Fruit fly (Drosophila melanogaster) whole organism, embryonic: Measurements from ENCODE around the gene Peritrophin-15a.

Experiments
- Awh ChIP-seq: fragments of 200-800 bp; sonication (Bioruptor generic); IDR thresholded peaks from 2 replicates; pipeline ENCODE4, ENCODE4 v1.3.6; 2022; ENCODE audit warnings: missing biosample characterization, missing genetic modification characterization
- B-H1 ChIP-seq: fragments of 200-800 bp; sonication (Bioruptor generic); IDR thresholded peaks from 3 replicates; pipeline ENCODE4 v1.3.6; 2022; ENCODE audit warnings: missing biosample characterization, missing genetic modification characterization
- C15 ChIP-seq: fragments of 200-800 bp; sonication (Bioruptor generic); IDR thresholded peaks from 3 replicates; pipeline ENCODE4 v1.3.6; 2022; ENCODE audit warnings: missing biosample characterization, missing genetic modification characterization
- CG10321 ChIP-seq: fragments of 200-800 bp; sonication (Bioruptor generic); IDR thresholded peaks from 2 replicates; pipeline ENCODE4 v1.3.6; 2022; ENCODE audit warnings: missing biosample characterization, missing genetic modification characterization
- CG10979 ChIP-seq: fragments of 200-800 bp; sonication (Bioruptor generic); optimal IDR thresholded peaks from 2 replicates; lab custom pipeline; 2018; ENCODE audit warnings: missing biosample characterization, mild to moderate bottlenecking, missing genetic modification characterization, moderate library complexity
- CG13287 ChIP-seq: fragments of 200-800 bp; sonication (Bioruptor generic); IDR thresholded peaks from 2 replicates; pipeline ENCODE4 v1.3.6; 2022; ENCODE audit warnings: missing biosample characterization, missing genetic modification characterization; ENCODE audit not compliant: partially characterized antibody
- CG1529 ChIP-seq: fragments of 200-800 bp; sonication (Bioruptor generic); optimal IDR thresholded peaks from 3 replicates; lab custom pipeline; 2018; ENCODE audit warnings: missing biosample characterization, missing genetic modification characterization
- CG16863 ChIP-seq: fragments of 200-800 bp; sonication (Bioruptor generic); optimal IDR thresholded peaks from 3 replicates; lab custom pipeline; 2016; ENCODE audit warnings: missing biosample characterization, missing genetic modification characterization
- CG17912 ChIP-seq: fragments of 200-800 bp; sonication (Bioruptor generic); optimal IDR thresholded peaks from 2 replicates; lab custom pipeline; 2018; ENCODE audit warnings: missing biosample characterization, mild to moderate bottlenecking, missing genetic modification characterization
- CG18764 ChIP-seq: fragments of 200-800 bp; sonication (Bioruptor generic); optimal IDR thresholded peaks from 3 replicates; lab custom pipeline; 2016; ENCODE audit warnings: missing biosample characterization, missing genetic modification characterization
- CG30020 ChIP-seq: fragments of 200-800 bp; optimal IDR thresholded peaks from 2 replicates; lab custom pipeline; 2019; ENCODE audit warnings: missing biosample characterization, mild to moderate bottlenecking, missing genetic modification characterization, moderate library complexity
- CG30431 ChIP-seq: fragments of 200-800 bp; sonication (Bioruptor generic); optimal IDR thresholded peaks from 2 replicates; lab custom pipeline; 2017; ENCODE audit warnings: missing biosample characterization, missing genetic modification characterization
- CG3407 ChIP-seq: fragments of 200-800 bp; sonication (Bioruptor generic); optimal IDR thresholded peaks from 2 replicates; lab custom pipeline; 2018; ENCODE audit warnings: missing biosample characterization, mild to moderate bottlenecking, missing genetic modification characterization
- CG3838 ChIP-seq: fragments of 200-800 bp; sonication (Bioruptor generic); optimal IDR thresholded peaks from 3 replicates; lab custom pipeline; 2016; ENCODE audit warnings: missing biosample characterization, missing genetic modification characterization
- CG42726 ChIP-seq: fragments of 200-800 bp; sonication (Bioruptor generic); IDR thresholded peaks from 2 replicates; pipeline ENCODE4 v1.3.6; 2022; ENCODE audit warnings: missing biosample characterization, missing genetic modification characterization; ENCODE audit not compliant: partially characterized antibody
- CG4282 ChIP-seq: fragments of 200-800 bp; sonication (Bioruptor generic); optimal IDR thresholded peaks from 2 replicates; lab custom pipeline; 2016; ENCODE audit warnings: missing biosample characterization, missing genetic modification characterization
- CG4328 ChIP-seq: fragments of 200-800 bp; sonication (Bioruptor generic); optimal IDR thresholded peaks from 3 replicates; lab custom pipeline; 2017; ENCODE audit warnings: missing biosample characterization, missing genetic modification reagents, missing genetic modification characterization
- CG43689 ChIP-seq: fragments of 200-800 bp; sonication (Bioruptor generic); IDR thresholded peaks from 2 replicates; pipeline ENCODE4 v1.3.6; 2022; ENCODE audit warnings: missing biosample characterization, missing genetic modification characterization
- CG6272 ChIP-seq: fragments of 200-800 bp; sonication (Bioruptor generic); IDR thresholded peaks from 2 replicates; pipeline ENCODE4 v1.3.6; 2022; ENCODE audit warnings: missing biosample characterization, missing genetic modification characterization
- CG7745 ChIP-seq: fragments of 200-800 bp; sonication (Bioruptor generic); optimal IDR thresholded peaks from 2 replicates; lab custom pipeline; 2018; ENCODE audit warnings: missing biosample characterization, mild to moderate bottlenecking, missing genetic modification characterization, moderate library complexity
- Camta ChIP-seq: fragments of 200-800 bp; sonication (Bioruptor generic); optimal IDR thresholded peaks from 2 replicates; lab custom pipeline; 2016; ENCODE audit warnings: missing biosample characterization, missing genetic modification characterization
- CkIIα-i1 ChIP-seq: fragments of 200-800 bp; sonication (Bioruptor generic); IDR thresholded peaks from 2 replicates; pipeline ENCODE4 v1.3.6; 2022; ENCODE audit warnings: missing biosample characterization, missing genetic modification characterization
- CoRest ChIP-seq: fragments of 200-800 bp; sonication (Bioruptor generic); optimal IDR thresholded peaks from 3 replicates; lab custom pipeline; 2018; ENCODE audit warnings: missing biosample characterization, mild to moderate bottlenecking, missing genetic modification characterization, moderate library complexity
- Deaf1 ChIP-seq: fragments of 200-800 bp; optimal IDR thresholded peaks from 3 replicates; lab custom pipeline; 2019; ENCODE audit warnings: missing biosample characterization, mild to moderate bottlenecking, missing genetic modification characterization, moderate library complexity
- Elba2 ChIP-seq: fragments of 200-800 bp; sonication (Bioruptor generic); optimal IDR thresholded peaks from 3 replicates; lab custom pipeline; 2016; ENCODE audit warnings: missing biosample characterization, missing genetic modification characterization
- HLH3B ChIP-seq: fragments of 200-800 bp; sonication (Bioruptor generic); IDR thresholded peaks from 2 replicates; pipeline ENCODE4 v1.3.6; 2022; ENCODE audit warnings: missing biosample characterization, missing genetic modification characterization
- Lhr ChIP-seq: fragments of 200-800 bp; sonication (Bioruptor generic); optimal IDR thresholded peaks from 3 replicates; lab custom pipeline; 2017; ENCODE audit warnings: mild to moderate bottlenecking, missing biosample characterization, missing genetic modification reagents, missing genetic modification characterization
- Mrtf ChIP-seq: fragments of 200-800 bp; sonication (Bioruptor generic); IDR thresholded peaks from 3 replicates; pipeline ENCODE4 v1.3.6; 2022; ENCODE audit warnings: missing biosample characterization, missing genetic modification characterization
- NK7.1 ChIP-seq: fragments of 200-800 bp; sonication (Bioruptor generic); optimal IDR thresholded peaks from 3 replicates; lab custom pipeline; 2016; ENCODE audit warnings: missing biosample characterization, missing genetic modification characterization
- Neu2 ChIP-seq: fragments of 200-800 bp; sonication (Bioruptor generic); optimal IDR thresholded peaks from 3 replicates; lab custom pipeline; 2016; ENCODE audit warnings: missing biosample characterization, missing genetic modification characterization, borderline replicate concordance
- Xrp1 ChIP-seq: fragments of 200-800 bp; sonication (Bioruptor generic); IDR thresholded peaks from 2 replicates; pipeline ENCODE4 v1.3.6; 2022; ENCODE audit warnings: missing biosample characterization, missing genetic modification characterization
- ato ChIP-seq: fragments of 200-800 bp; sonication (Bioruptor generic); IDR thresholded peaks from 2 replicates; pipeline ENCODE4 v1.3.6; 2022; ENCODE audit warnings: missing biosample characterization, missing genetic modification characterization; ENCODE audit not compliant: partially characterized antibody
- bsh ChIP-seq, 2 experiments: fragments of 200-800 bp; sonication (Bioruptor generic); optimal IDR thresholded peaks; 2 replicates each; lab custom pipeline; 2017 to 2018; ENCODE audit warnings: mild to moderate bottlenecking in 2 of 2, missing biosample characterization in 2 of 2, missing genetic modification characterization in 2 of 2, moderate library complexity in 1 of 2
- ci ChIP-seq: fragments of 200-800 bp; sonication (Bioruptor generic); IDR thresholded peaks from 3 replicates; pipeline ENCODE4 v1.3.6; 2022; ENCODE audit warnings: missing biosample characterization, missing genetic modification characterization
- corto ChIP-seq: fragments of 200-800 bp; sonication (Bioruptor generic); optimal IDR thresholded peaks from 2 replicates; lab custom pipeline; 2016; ENCODE audit warnings: missing biosample characterization, mild to moderate bottlenecking, missing genetic modification characterization, moderate library complexity
- crc ChIP-seq: fragments of 200-800 bp; sonication (Bioruptor generic); optimal IDR thresholded peaks from 2 replicates; lab custom pipeline; 2016; ENCODE audit warnings: missing biosample characterization, missing genetic modification characterization
- fd96Cb ChIP-seq: fragments of 200-800 bp; sonication (Bioruptor generic); optimal IDR thresholded peaks from 2 replicates; lab custom pipeline; 2018; ENCODE audit warnings: missing biosample characterization, mild to moderate bottlenecking, missing genetic modification characterization, moderate library complexity
- gem ChIP-seq: fragments of 200-800 bp; sonication (Bioruptor generic); optimal IDR thresholded peaks from 2 replicates; lab custom pipeline; 2019; ENCODE audit warnings: missing biosample characterization, mild to moderate bottlenecking, missing genetic modification characterization, moderate library complexity
- pan ChIP-seq, 4 experiments: fragments of >200 bp in 3 of 4; fragments of 200-800 bp in 1 of 4; sonication (Bioruptor generic) in 1 of 4; optimal IDR thresholded peaks in 3 of 4; IDR thresholded peaks in 1 of 4; 2 replicates each; pipeline versions ENCODE4 v1.3.6 to Lab custom; 2017 to 2022; ENCODE audit warnings: missing biosample characterization in 2 of 4, missing genetic modification characterization in 2 of 4, mixed read lengths in 1 of 4
- peb ChIP-seq: fragments of 200-800 bp; sonication (Bioruptor generic); IDR thresholded peaks from 2 replicates; pipeline ENCODE4 v1.3.6; 2022; ENCODE audit warnings: missing biosample characterization, missing genetic modification characterization
- psq ChIP-seq: fragments of 200-800 bp; sonication (Bioruptor generic); optimal IDR thresholded peaks from 2 replicates; lab custom pipeline; 2017; ENCODE audit warnings: missing biosample characterization, missing genetic modification characterization
- rib ChIP-seq: fragments of 200-800 bp; sonication (Bioruptor generic); IDR thresholded peaks from 2 replicates; pipeline ENCODE4 v1.3.6; 2022; ENCODE audit warnings: missing biosample characterization, missing genetic modification characterization
- slbo ChIP-seq: fragments of 200-800 bp; sonication (Bioruptor generic); IDR thresholded peaks from 2 replicates; pipeline ENCODE4 v1.3.6; 2022; ENCODE audit warnings: missing biosample characterization, missing genetic modification characterization
- tgo ChIP-seq: fragments of 200-800 bp; sonication (Bioruptor generic); IDR thresholded peaks from 3 replicates; pipeline ENCODE4 v1.3.6; 2022; ENCODE audit warnings: missing biosample characterization, missing genetic modification characterization
- tll ChIP-seq, 2 experiments: fragments of 200-800 bp in 1 of 2; fragments of >200 bp in 1 of 2; sonication (Bioruptor generic) in 1 of 2; optimal IDR thresholded peaks; 2 replicates each; lab custom pipeline; 2017 to 2019; ENCODE audit warnings: missing biosample characterization in 2 of 2, missing genetic modification characterization in 2 of 2, mild to moderate bottlenecking in 1 of 2, moderate library complexity in 1 of 2
- trh ChIP-seq: fragments of 200-800 bp; sonication (Bioruptor generic); optimal IDR thresholded peaks from 2 replicates; lab custom pipeline; 2016; ENCODE audit warnings: missing biosample characterization, missing genetic modification characterization
- zf30C ChIP-seq: fragments of 200-800 bp; sonication (Bioruptor generic); optimal IDR thresholded peaks from 3 replicates; lab custom pipeline; 2018; ENCODE audit warnings: missing biosample characterization, mild to moderate bottlenecking, missing genetic modification characterization
- zfh1 ChIP-seq: fragments of 200-800 bp; sonication (Bioruptor generic); IDR thresholded peaks from 3 replicates; pipeline ENCODE4 v1.3.6; 2022; ENCODE audit warnings: missing biosample characterization, missing genetic modification characterization

Peritrophin-15a gene

dm6 chr2L:8403286-8404270, 7.7 kb upstream of the Peritrophin-15a start, which contains the start of gene emb (continued):
- TF ChIP-seq pan (optimal IDR thresholded peaks at IDR 0.05; lab: Kevin White, UChicago) (no peak), pan (GFP tag; optimal IDR thresholded peaks at IDR 0.05 in 1 of 2, IDR thresholded peaks at IDR 0.05 in 1 of 2) (peak in 1 of 2 experiments; percentile 42), CG18764 (GFP tag; lab: Kevin White, UChicago) (peak; percentile 29), B-H1 (GFP tag; lab: Robert Waterston, UW) (no peak), rib (GFP tag; lab: Robert Waterston, UW) (peak; percentile 75), tgo (GFP tag; lab: Robert Waterston, UW) (no peak), Elba2 (GFP tag; lab: Kevin White, UChicago) (peak; percentile 14), CG43689 (GFP tag; lab: Robert Waterston, UW) (no peak), CG30020 (tag; lab: Kevin White, UChicago) (peak; percentile 71), ci (GFP tag; lab: Robert Waterston, UW) (0 out of 3 replicates have a peak, but pooled peaks have one; percentile 15), bsh (GFP tag; optimal IDR thresholded peaks at IDR 0.05; lab: Kevin White, UChicago) (peak; percentile 7 to 76), Camta (no peak), crc (no peak), gem (tag; lab: Kevin White, UChicago) (no peak), CG42726 (GFP tag; lab: Robert Waterston, UW) (peak; percentile 88), fd96Cb (tag; lab: Kevin White, UChicago) (peak; percentile 7), CG1529 (no peak), CG30431 (no peak), CG3407 (GFP tag; lab: Kevin White, UChicago) (no peak), Awh (no peak), HLH3B (GFP tag; lab: Robert Waterston, UW) (no peak), slbo (GFP tag; lab: Robert Waterston, UW) (peak; percentile 55), CG10979 (tag; lab: Kevin White, UChicago) (peak; percentile 11), CG4328 (peak; percentile 40), CG7745 (no peak), Mrtf (GFP tag; lab: Robert Waterston, UW) (no peak), Xrp1 (peak; percentile 37; the same call in 1 of the 2 replicates), zfh1 (GFP tag; lab: Robert Waterston, UW) (peak; percentile 36; the same call in 1 of the 3 replicates), C15 (no peak), Deaf1 (no peak), CG13287 (GFP tag; lab: Robert Waterston, UW) (peak; percentile 93), NK7.1 (GFP tag; lab: Kevin White, UChicago) (no peak), psq (GFP tag; lab: Kevin White, UChicago) (peak; percentile 19), zf30C (GFP tag; lab: Kevin White, UChicago) (no peak), peb (no peak), CkIIα-i1 (GFP tag; lab: Robert Waterston, UW) (no peak), trh (no peak), CG10321 (no peak), CG3838 (GFP tag; lab: Kevin White, UChicago) (peak; percentile 11), corto (GFP tag; lab: Kevin White, UChicago) (no peak), CG17912 (no peak), CG6272 (GFP tag; lab: Robert Waterston, UW) (no peak), ato (GFP tag; lab: Robert Waterston, UW) (peak; percentile 99), CoRest (tag; lab: Kevin White, UChicago) (no peak), Lhr (peak; percentile 93), CG16863 (GFP tag; lab: Kevin White, UChicago) (peak; percentile 1), tll (GFP tag; optimal IDR thresholded peaks at IDR 0.05; lab: Kevin White, UChicago) (peak in 1 of 2 experiments; percentile 1), CG4282 (no peak), Neu2 (no peak)
